Worm (Caenorhabditis elegans) whole organism, L1 larva: ENCODE measurements around the gene hap-1.

Experiments used
- Y116A8C.19 ChIP-seq: sonication (generic microtip); optimal IDR thresholded peaks from 2 replicates; lab custom pipeline; 2016; ENCODE audit warnings: missing compliant biosample characterization, missing genetic modification characterization, borderline replicate concordance
- aha-1 ChIP-seq: fragments of 150-350 bp; optimal IDR thresholded peaks from 2 replicates; lab custom pipeline; 2014; ENCODE audit warnings: missing biosample characterization, missing genetic modification characterization
- mdl-1 ChIP-seq, 2 experiments: fragments of 150-350 bp; optimal IDR thresholded peaks; 2 replicates each; lab custom pipeline; 2014 to 2017; ENCODE audit warnings: missing biosample characterization in 2 of 2, missing genetic modification characterization in 2 of 2, inconsistent platforms in 1 of 2

DNA sequence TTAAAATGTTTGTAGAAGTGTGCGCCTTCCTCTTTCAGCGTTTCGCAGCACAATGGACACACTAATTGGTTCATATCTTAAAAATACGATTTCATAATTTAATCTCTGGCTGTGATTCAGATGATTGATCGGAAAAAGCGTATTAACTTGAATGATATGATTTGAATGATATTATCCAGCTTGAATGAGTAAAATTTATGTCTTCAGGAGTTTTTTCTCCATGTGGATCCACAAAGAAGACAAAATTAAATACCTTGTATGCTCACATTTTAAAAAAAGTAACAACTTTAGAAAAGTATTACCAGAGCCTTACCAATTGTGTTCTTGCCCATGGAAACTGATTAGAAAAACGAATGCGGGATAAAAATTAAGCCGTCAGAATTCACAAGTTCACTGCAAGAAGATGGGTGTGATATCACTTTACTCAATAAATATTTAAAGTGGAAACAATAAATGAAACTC, 9.7 kb downstream of the hap-1 start, which contains the start of gene ztf-8:
- TF ChIP-seq mdl-1 (tag; optimal IDR thresholded peaks at IDR 0.05; lab: Kevin White, UChicago) = no peak
- TF ChIP-seq Y116A8C.19 = no peak
- TF ChIP-seq aha-1 (tag; lab: Kevin White, UChicago) = no peak
